Fruit fly (Drosophila melanogaster) whole organism, embryonic: Measurements from ENCODE around the gene CG5180.
A peak's percentile ranks its signal among the peaks of the same experiment; 100 is the strongest.

Source experiments
- Aef1 ChIP-seq: fragments of 200-800 bp; sonication (Bioruptor generic); IDR thresholded peaks from 3 replicates; pipeline ENCODE4 v1.3.6; 2022; ENCODE audit warnings: missing biosample characterization, missing genetic modification characterization
- B-H1 ChIP-seq: fragments of 200-800 bp; sonication (Bioruptor generic); IDR thresholded peaks from 3 replicates; pipeline ENCODE4 v1.3.6; 2022; ENCODE audit warnings: missing biosample characterization, missing genetic modification characterization
- Bdp1 ChIP-seq: fragments of 200-800 bp; sonication (Bioruptor generic); optimal IDR thresholded peaks from 3 replicates; lab custom pipeline; 2016; ENCODE audit warnings: missing biosample characterization, missing genetic modification characterization
- C15 ChIP-seq: fragments of 200-800 bp; sonication (Bioruptor generic); IDR thresholded peaks from 3 replicates; pipeline ENCODE4 v1.3.6; 2022; ENCODE audit warnings: missing biosample characterization, missing genetic modification characterization
- CG13296 ChIP-seq: fragments of 200-800 bp; sonication (Bioruptor generic); optimal IDR thresholded peaks from 3 replicates; lab custom pipeline; 2018; ENCODE audit warnings: missing biosample characterization, mild to moderate bottlenecking, missing genetic modification characterization
- CG15514 ChIP-seq: fragments of 200-800 bp; sonication (Bioruptor generic); optimal IDR thresholded peaks from 3 replicates; lab custom pipeline; 2017; ENCODE audit warnings: missing biosample characterization, missing genetic modification characterization, mild to moderate bottlenecking, moderate library complexity, missing genetic modification reagents
- CG16779 ChIP-seq: fragments of 200-800 bp; sonication (Bioruptor generic); IDR thresholded peaks from 2 replicates; pipeline ENCODE4 v1.3.6; 2022; ENCODE audit warnings: missing biosample characterization, missing genetic modification characterization
- CG16863 ChIP-seq: fragments of 200-800 bp; sonication (Bioruptor generic); optimal IDR thresholded peaks from 3 replicates; lab custom pipeline; 2016; ENCODE audit warnings: missing biosample characterization, missing genetic modification characterization
- CG17802 ChIP-seq: fragments of 200-800 bp; sonication (Bioruptor generic); optimal IDR thresholded peaks from 2 replicates; lab custom pipeline; 2018; ENCODE audit warnings: missing biosample characterization, mild to moderate bottlenecking, missing genetic modification characterization, moderate library complexity
- CG17829 ChIP-seq: fragments of 200-800 bp; optimal IDR thresholded peaks from 2 replicates; lab custom pipeline; 2019; ENCODE audit warnings: missing biosample characterization, mild to moderate bottlenecking, missing genetic modification characterization, moderate library complexity
- CG18599 ChIP-seq: fragments of 200-800 bp; sonication (Bioruptor generic); optimal IDR thresholded peaks from 3 replicates; lab custom pipeline; 2017; ENCODE audit warnings: missing biosample characterization, missing genetic modification characterization, mild to moderate bottlenecking, moderate library complexity, missing genetic modification reagents
- CG2712 ChIP-seq: fragments of 200-800 bp; optimal IDR thresholded peaks from 3 replicates; lab custom pipeline; 2019; ENCODE audit warnings: missing biosample characterization, mild to moderate bottlenecking, missing genetic modification characterization, moderate library complexity
- CG30403 ChIP-seq: fragments of 200-800 bp; sonication (Bioruptor generic); optimal IDR thresholded peaks from 3 replicates; lab custom pipeline; 2016; ENCODE audit warnings: missing biosample characterization, missing genetic modification characterization
- CG32532 ChIP-seq: fragments of 200-800 bp; sonication (Bioruptor generic); IDR thresholded peaks from 2 replicates; pipeline ENCODE4 v1.3.6; 2022; ENCODE audit warnings: missing biosample characterization, missing genetic modification characterization
- CG32772 ChIP-seq: fragments of 200-800 bp; sonication (Bioruptor generic); IDR thresholded peaks from 2 replicates; pipeline ENCODE4 v1.3.6; 2022; ENCODE audit warnings: missing biosample characterization, missing genetic modification characterization
- CG3726 ChIP-seq: fragments of 200-800 bp; sonication (Bioruptor generic); IDR thresholded peaks from 3 replicates; pipeline ENCODE4, ENCODE4 v1.3.6; 2022; ENCODE audit warnings: missing biosample characterization, missing genetic modification characterization
- CG4730 ChIP-seq: fragments of 200-800 bp; sonication (Bioruptor generic); IDR thresholded peaks from 2 replicates; pipeline ENCODE4 v1.3.6; 2022; ENCODE audit warnings: missing biosample characterization, missing genetic modification characterization
- CG6813 ChIP-seq: fragments of 200-800 bp; sonication (Bioruptor generic); optimal IDR thresholded peaks from 2 replicates; lab custom pipeline; 2017; ENCODE audit warnings: missing biosample characterization, missing genetic modification characterization, mild to moderate bottlenecking, moderate library complexity, missing genetic modification reagents
- CG7745 ChIP-seq: fragments of 200-800 bp; sonication (Bioruptor generic); optimal IDR thresholded peaks from 2 replicates; lab custom pipeline; 2018; ENCODE audit warnings: missing biosample characterization, mild to moderate bottlenecking, missing genetic modification characterization, moderate library complexity
- CG8359 ChIP-seq: fragments of 200-800 bp; sonication (Bioruptor generic); optimal IDR thresholded peaks from 2 replicates; lab custom pipeline; 2017; ENCODE audit warnings: missing biosample characterization, mild to moderate bottlenecking, missing genetic modification characterization, borderline replicate concordance
- D ChIP-seq, 2 experiments: fragments of 200-800 bp in 1 of 2; fragments of >200 bp in 1 of 2; sonication (Bioruptor generic) in 1 of 2; optimal IDR thresholded peaks; 2 replicates in 1 of 2; 3 replicates in 1 of 2; lab custom pipeline; 2017; ENCODE audit warnings: mild to moderate bottlenecking in 1 of 2, missing biosample characterization in 1 of 2, missing genetic modification characterization in 1 of 2, missing genetic modification reagents in 1 of 2
- Dbx ChIP-seq: fragments of 200-800 bp; sonication (Bioruptor generic); IDR thresholded peaks from 3 replicates; pipeline ENCODE4 v1.3.6; 2022; ENCODE audit warnings: missing biosample characterization, missing genetic modification characterization
- Eip74EF ChIP-seq, 2 experiments: fragments of 200-800 bp in 1 of 2; fragments of >200 bp in 1 of 2; sonication (Bioruptor generic) in 1 of 2; optimal IDR thresholded peaks; 2 replicates each; lab custom pipeline; 2017 to 2019; ENCODE audit warnings: missing biosample characterization in 2 of 2, missing genetic modification characterization in 2 of 2, mild to moderate bottlenecking in 1 of 2, moderate library complexity in 1 of 2
- Nf-YC ChIP-seq: fragments of 200-800 bp; optimal IDR thresholded peaks from 3 replicates; lab custom pipeline; 2019; ENCODE audit warnings: missing biosample characterization, mild to moderate bottlenecking, missing genetic modification characterization, moderate library complexity
- Pdp1 ChIP-seq, 2 experiments: fragments of 200-800 bp; sonication (Bioruptor generic); optimal IDR thresholded peaks; 3 replicates each; lab custom pipeline; 2016; ENCODE audit warnings: missing biosample characterization in 2 of 2, missing genetic modification characterization in 2 of 2, mild to moderate bottlenecking in 1 of 2, moderate library complexity in 1 of 2
- Side ChIP-seq: fragments of 200-800 bp; sonication (Bioruptor generic); optimal IDR thresholded peaks from 2 replicates; lab custom pipeline; 2016; ENCODE audit warnings: missing biosample characterization, missing genetic modification characterization
- Trl ChIP-seq, 3 experiments: fragments of >200 bp in 2 of 3; fragments of 200-800 bp in 1 of 3; sonication (Bioruptor generic) in 1 of 3; optimal IDR thresholded peaks; 2 replicates in 1 of 3; 3 replicates in 2 of 3; lab custom pipeline; 2016 to 2017; ENCODE audit warnings: missing biosample characterization in 1 of 3, missing genetic modification characterization in 1 of 3
- Vsx1 ChIP-seq: fragments of 200-800 bp; sonication (Bioruptor generic); optimal IDR thresholded peaks from 2 replicates; lab custom pipeline; 2017; ENCODE audit warnings: missing biosample characterization, mild to moderate bottlenecking, missing genetic modification characterization, missing genetic modification reagents
- bowl ChIP-seq: fragments of 200-800 bp; sonication (Bioruptor generic); IDR thresholded peaks from 2 replicates; pipeline ENCODE4 v1.3.6; 2022; ENCODE audit warnings: missing biosample characterization, missing genetic modification characterization
- cad ChIP-seq: fragments of >200 bp; optimal IDR thresholded peaks from 2 replicates; lab custom pipeline; 2017; ENCODE audit warnings: missing biosample characterization, missing genetic modification characterization
- chn ChIP-seq: fragments of 200-800 bp; sonication (Bioruptor generic); optimal IDR thresholded peaks from 2 replicates; lab custom pipeline; 2016; ENCODE audit warnings: missing biosample characterization, missing genetic modification characterization
- disco-r ChIP-seq: fragments of 200-800 bp; sonication (Bioruptor generic); optimal IDR thresholded peaks from 2 replicates; lab custom pipeline; 2016; ENCODE audit warnings: missing biosample characterization, missing genetic modification characterization
- emc ChIP-seq: fragments of 200-800 bp; sonication (Bioruptor generic); optimal IDR thresholded peaks from 2 replicates; lab custom pipeline; 2016; ENCODE audit warnings: missing biosample characterization, missing genetic modification characterization
- ems ChIP-seq: fragments of 200-800 bp; sonication (Bioruptor generic); optimal IDR thresholded peaks from 3 replicates; lab custom pipeline; 2016; ENCODE audit warnings: missing biosample characterization, missing genetic modification characterization
- esg ChIP-seq: fragments of 200-800 bp; sonication (Bioruptor generic); conservative IDR thresholded peaks from 2 replicates; pipeline ENCODE4 v1.3.6; 2022; ENCODE audit warnings: missing biosample characterization, missing genetic modification characterization
- fru ChIP-seq: fragments of >200 bp; optimal IDR thresholded peaks from 2 replicates; lab custom pipeline; 2017
- grau ChIP-seq: fragments of 200-800 bp; optimal IDR thresholded peaks from 3 replicates; lab custom pipeline; 2019; ENCODE audit warnings: missing biosample characterization, mild to moderate bottlenecking, missing genetic modification characterization, moderate library complexity
- gro ChIP-seq: fragments of 200-800 bp; sonication (Bioruptor generic); optimal IDR thresholded peaks from 2 replicates; lab custom pipeline; 2016; ENCODE audit warnings: missing biosample characterization, missing genetic modification characterization
- her ChIP-seq: fragments of 200-800 bp; sonication (Bioruptor generic); optimal IDR thresholded peaks from 2 replicates; lab custom pipeline; 2016; ENCODE audit warnings: missing biosample characterization, missing genetic modification characterization
- kah ChIP-seq: fragments of 200-800 bp; sonication (Bioruptor generic); optimal IDR thresholded peaks from 2 replicates; lab custom pipeline; 2018; ENCODE audit warnings: missing biosample characterization, mild to moderate bottlenecking, missing genetic modification characterization
- prd ChIP-seq, 3 experiments: fragments of >200 bp in 2 of 3; fragments of 200-800 bp in 1 of 3; sonication (Bioruptor generic) in 1 of 3; optimal IDR thresholded peaks in 2 of 3; IDR thresholded peaks in 1 of 3; 2 replicates in 2 of 3; 3 replicates in 1 of 3; pipeline versions ENCODE4 v1.3.6 to Lab custom; 2017 to 2022; ENCODE audit warnings: missing biosample characterization in 1 of 3, missing genetic modification characterization in 1 of 3
- row ChIP-seq: fragments of 200-800 bp; sonication (Bioruptor generic); IDR thresholded peaks from 3 replicates; pipeline ENCODE4 v1.3.6; 2022; ENCODE audit warnings: missing biosample characterization, missing genetic modification characterization
- sens ChIP-seq: fragments of 200-800 bp; sonication (Bioruptor generic); peaks from one replicate; lab custom pipeline; 2016; ENCODE audit warnings: missing biosample characterization, missing genetic modification characterization
- sens-2 ChIP-seq: fragments of 200-800 bp; sonication (Bioruptor generic); IDR thresholded peaks from 2 replicates; pipeline ENCODE4 v1.3.6; 2022; ENCODE audit warnings: missing biosample characterization, missing genetic modification characterization
- ttk ChIP-seq: fragments of 200-800 bp; sonication (Bioruptor generic); IDR thresholded peaks from 2 replicates; pipeline ENCODE4 v2.1.2; 2022; ENCODE audit warnings: missing biosample characterization, missing genetic modification characterization
- twi ChIP-seq: fragments of 200-800 bp; optimal IDR thresholded peaks from 2 replicates; lab custom pipeline; 2019; ENCODE audit warnings: missing biosample characterization, mild to moderate bottlenecking, missing genetic modification characterization, moderate library complexity
- unc-4 ChIP-seq: fragments of 200-800 bp; sonication (Bioruptor generic); IDR thresholded peaks from 2 replicates; pipeline ENCODE4 v1.3.6; 2022; ENCODE audit warnings: missing biosample characterization, missing genetic modification characterization; ENCODE audit not compliant: partially characterized antibody
- unpg ChIP-seq: fragments of 200-800 bp; sonication (Bioruptor generic); optimal IDR thresholded peaks from 3 replicates; lab custom pipeline; 2018; ENCODE audit warnings: missing biosample characterization, mild to moderate bottlenecking, missing genetic modification characterization, moderate library complexity
- zfh2 ChIP-seq: fragments of 200-800 bp; sonication (Bioruptor generic); optimal IDR thresholded peaks from 2 replicates; lab custom pipeline; 2016; ENCODE audit warnings: missing biosample characterization, missing genetic modification characterization

The CG5180 gene

DNA sequence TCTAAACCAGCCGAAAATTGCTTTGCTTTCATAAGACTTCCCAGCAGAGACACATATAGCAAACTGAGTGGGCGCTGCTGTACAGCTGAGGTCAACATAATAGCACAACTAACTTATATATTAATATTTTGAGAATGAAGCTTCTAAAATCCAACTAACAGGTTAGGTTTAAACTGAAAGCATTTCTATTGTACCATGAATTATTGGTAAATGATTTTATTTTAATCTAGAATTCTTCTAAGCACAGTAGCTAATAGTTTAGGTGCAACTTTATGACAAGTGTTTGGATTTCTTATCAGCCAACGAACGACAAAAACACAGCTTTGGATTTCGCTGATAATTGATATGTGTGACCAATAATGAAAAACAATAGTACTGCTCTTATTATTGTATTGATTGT lies 2.7 kb upstream of the CG5180 start:
- TF ChIP-seq unc-4 (GFP tag; lab: Robert Waterston, UW): no peak
- TF ChIP-seq Pdp1 (GFP tag; optimal IDR thresholded peaks at IDR 0.05; lab: Kevin White, UChicago): peak; percentile 51 to 57
- peak; percentile 36 for TF ChIP-seq grau
- peak; percentile 23 for TF ChIP-seq CG30403 (GFP tag; lab: Kevin White, UChicago)
- no peak for TF ChIP-seq CG17802
- TF ChIP-seq Nf-YC: peak; percentile 49
- TF ChIP-seq ems (GFP tag; lab: Kevin White, UChicago): peak; percentile 57
- no peak for TF ChIP-seq CG16863 (GFP tag; lab: Kevin White, UChicago)
- TF ChIP-seq sens (GFP tag; lab: Kevin White, UChicago): peak; percentile 88
- no peak for TF ChIP-seq D (optimal IDR thresholded peaks at IDR 0.05; lab: Kevin White, UChicago)
- peak; percentile 40 for TF ChIP-seq D (GFP tag; optimal IDR thresholded peaks at IDR 0.05; lab: Kevin White, UChicago)
- peak; percentile 73 for TF ChIP-seq CG13296 (GFP tag; lab: Kevin White, UChicago)
- TF ChIP-seq Bdp1: no peak
- TF ChIP-seq Side: peak; percentile 49
- no peak for TF ChIP-seq prd (optimal IDR thresholded peaks at IDR 0.05; lab: Kevin White, UChicago)
- peak; percentile 64; the same call in 2 of the 3 replicates for TF ChIP-seq prd (GFP tag; IDR thresholded peaks at IDR 0.05; lab: Robert Waterston, UW)
- peak in 1 of 2 experiments; percentile 56 for TF ChIP-seq Eip74EF (GFP tag; optimal IDR thresholded peaks at IDR 0.05; lab: Kevin White, UChicago)
- 0 out of 3 replicates have a peak, but pooled peaks have one; percentile 24 for TF ChIP-seq C15 (GFP tag; lab: Robert Waterston, UW)
- 0 out of 3 replicates have a peak, but pooled peaks have one; percentile 41 for TF ChIP-seq CG3726 (GFP tag; lab: Robert Waterston, UW)
- TF ChIP-seq Dbx (GFP tag; lab: Robert Waterston, UW): peak; percentile 69; the same call in 2 of the 3 replicates
- TF ChIP-seq emc: peak; percentile 35
- TF ChIP-seq esg (GFP tag; lab: Robert Waterston, UW): peak; percentile 40
- no peak for TF ChIP-seq CG16779 (GFP tag; lab: Robert Waterston, UW)
- peak; percentile 9 for TF ChIP-seq kah (GFP tag; lab: Kevin White, UChicago)
- TF ChIP-seq unpg (GFP tag; lab: Kevin White, UChicago): peak; percentile 47
- peak; percentile 23 for TF ChIP-seq CG6813
- TF ChIP-seq gro: peak; percentile 81
- peak; percentile 86 for TF ChIP-seq CG32532 (GFP tag; lab: Robert Waterston, UW)
- TF ChIP-seq Trl (optimal IDR thresholded peaks at IDR 0.05; lab: Kevin White, UChicago): no peak
- peak; percentile 16 for TF ChIP-seq Trl (GFP tag; optimal IDR thresholded peaks at IDR 0.05; lab: Kevin White, UChicago)
- TF ChIP-seq CG8359 (GFP tag; lab: Kevin White, UChicago): no peak
- peak; percentile 43 for TF ChIP-seq CG15514 (GFP tag; lab: Kevin White, UChicago)
- no peak for TF ChIP-seq cad (GFP tag; lab: Kevin White, UChicago)
- TF ChIP-seq ttk: 0 out of 2 replicates have a peak, but pooled peaks have one; percentile 20
- no peak; the same call in 2 of the 3 replicates for TF ChIP-seq B-H1 (GFP tag; lab: Robert Waterston, UW)
- peak; percentile 78 for TF ChIP-seq CG2712 (tag; lab: Kevin White, UChicago)
- TF ChIP-seq bowl (GFP tag; lab: Robert Waterston, UW): no peak
- peak; percentile 38; the same call in 1 of the 2 replicates for TF ChIP-seq CG32772 (GFP tag; lab: Robert Waterston, UW)
- TF ChIP-seq Aef1 (GFP tag; lab: Robert Waterston, UW): peak; percentile 60
- TF ChIP-seq Vsx1 (GFP tag; lab: Kevin White, UChicago): peak; percentile 4
- TF ChIP-seq twi (tag; lab: Kevin White, UChicago): no peak
- TF ChIP-seq chn: no peak
- TF ChIP-seq zfh2 (GFP tag; lab: Kevin White, UChicago): peak; percentile 13
- peak; percentile 51 for TF ChIP-seq CG4730 (GFP tag; lab: Robert Waterston, UW)
- TF ChIP-seq CG7745 (tag; lab: Kevin White, UChicago): no peak
- no peak for TF ChIP-seq her (GFP tag; lab: Kevin White, UChicago)
- TF ChIP-seq row (GFP tag; lab: Robert Waterston, UW): 0 out of 3 replicates have a peak, but pooled peaks have one; percentile 11
- TF ChIP-seq CG18599: peak; percentile 75
- TF ChIP-seq fru (lab: Kevin White, UChicago): no peak
- no peak for TF ChIP-seq disco-r (GFP tag; lab: Kevin White, UChicago)
- peak; percentile 7; the same call in 1 of the 2 replicates for TF ChIP-seq sens-2 (GFP tag; lab: Robert Waterston, UW)
- TF ChIP-seq CG17829 (tag; lab: Kevin White, UChicago): peak; percentile 62
